Worm (Caenorhabditis elegans) whole organism, L4/young adult: ENCODE results near the gene tcl-2.

Source experiments
- W03F9.2 ChIP-seq: fragments of 150-350 bp; optimal IDR thresholded peaks from 2 replicates; lab custom pipeline; 2014; ENCODE audit warnings: missing biosample characterization, missing genetic modification characterization
- dao-5 ChIP-seq: sonication (generic microtip); optimal IDR thresholded peaks from 2 replicates; lab custom pipeline; 2016; ENCODE audit warnings: missing genotype, missing genetic modification characterization, moderate library complexity, missing compliant biosample characterization
- him-1 ChIP-seq: sonication (generic microtip); optimal IDR thresholded peaks from 2 replicates; lab custom pipeline; 2016; ENCODE audit warnings: missing genotype, missing genetic modification reagents, missing genetic modification characterization, missing compliant biosample characterization

ce11 chrIV:210591-210990, 31.7 kb downstream of the tcl-2 start:
- TF ChIP-seq him-1 (tag; lab: Kevin White, UChicago) (no peak), dao-5 (tag; lab: Kevin White, UChicago) (no peak), W03F9.2 (no peak)
